Worm (Caenorhabditis elegans): ENCODE data around the gene ptr-13.

Gene ptr-13

DNA sequence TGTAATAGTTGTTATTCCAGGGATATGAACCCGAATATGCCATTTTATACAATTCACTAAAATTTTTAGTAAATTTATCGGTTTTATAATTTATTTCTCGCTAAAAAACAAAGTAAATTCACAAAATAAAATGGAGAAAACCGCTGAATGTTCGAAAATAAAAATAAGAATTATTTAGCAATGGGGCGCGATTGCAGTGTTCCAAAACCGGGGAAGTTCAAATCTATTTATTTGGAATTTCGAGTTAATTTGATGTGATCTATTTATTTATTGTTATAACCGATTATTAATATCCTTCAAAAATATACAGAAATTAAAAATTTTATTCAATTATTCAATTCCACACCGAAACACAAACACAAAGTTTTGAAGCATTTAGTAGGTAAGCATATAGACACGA, 29.7 kb downstream of the ptr-13 start, which contains the start of gene F40F8.11 (continued):
- TF ChIP-seq ama-1 (optimal IDR thresholded peaks at IDR 0.05) (no peak), egl-13 (tag; optimal IDR thresholded peaks at IDR 0.05) (no peak), snu-23 (GFP tag; optimal IDR thresholded peaks at IDR 0.05) (peak; percentile 55), dpl-1 (GFP tag; optimal IDR thresholded peaks at IDR 0.05) (peak; percentile 80 to 91 (median 88)), hpl-2 (GFP tag; optimal IDR thresholded peaks at IDR 0.05) (no peak), pax-3 (tag; optimal IDR thresholded peaks at IDR 0.05) (no peak), tbx-2 (tag; optimal IDR thresholded peaks at IDR 0.05) (peak; percentile 26), swsn-7 (tag; optimal IDR thresholded peaks at IDR 0.05) (peak; percentile 20), ceh-8 (GFP tag; optimal IDR thresholded peaks at IDR 0.05) (no peak), grh-1 (GFP tag; IDR thresholded peaks at IDR 0.05) (no peak), ets-5 (GFP tag; IDR thresholded peaks at IDR 0.05) (no peak), nhr-237 (tag; optimal IDR thresholded peaks at IDR 0.05) (no peak), fos-1 (tag; optimal IDR thresholded peaks at IDR 0.05) (no peak), sptf-1 (tag; optimal IDR thresholded peaks at IDR 0.05) (no peak), ztf-4 (tag; optimal IDR thresholded peaks at IDR 0.05) (no peak), F16B12.6 (tag; optimal IDR thresholded peaks at IDR 0.05) (no peak), nhr-11 (tag; optimal IDR thresholded peaks at IDR 0.05) (no peak), hlh-17 (GFP tag; optimal IDR thresholded peaks at IDR 0.05; ENCODE audit: borderline replicate concordance) (no peak), nhr-19 (GFP tag; conservative IDR thresholded peaks at IDR 0.05) (peak; percentile 28; the same call in 1 of the 2 replicates), unc-62 (GFP tag; optimal IDR thresholded peaks at IDR 0.05) (no peak), fkh-10 (GFP tag; optimal IDR thresholded peaks at IDR 0.05) (no peak), nhr-77 (tag; optimal IDR thresholded peaks at IDR 0.05) (no peak), lin-35 (GFP tag; optimal IDR thresholded peaks at IDR 0.05) (peak; percentile 89 to 95), fkh-8 (tag; optimal IDR thresholded peaks at IDR 0.05) (no peak), ceh-88 (GFP tag; IDR thresholded peaks at IDR 0.05) (no peak), lin-39 (tag; optimal IDR thresholded peaks at IDR 0.05) (peak; percentile 8), pqm-1 (tag; optimal IDR thresholded peaks at IDR 0.05) (no peak), jun-1 (tag; optimal IDR thresholded peaks at IDR 0.05) (no peak), dsc-1 (tag; optimal IDR thresholded peaks at IDR 0.05) (peak; percentile 30), xbp-1 (tag; optimal IDR thresholded peaks at IDR 0.05) (peak; percentile 21), egl-27 (tag; optimal IDR thresholded peaks at IDR 0.05) (no peak), Y116A8C.19 (tag; optimal IDR thresholded peaks at IDR 0.05; ENCODE audit: borderline replicate concordance) (no peak), isw-1 (GFP tag; IDR thresholded peaks at IDR 0.05) (0 out of 2 replicates have a peak, but pooled peaks have one; percentile 1), vab-15 (tag; optimal IDR thresholded peaks at IDR 0.05) (no peak), C34B4.2 (tag; optimal IDR thresholded peaks at IDR 0.05) (no peak), C04F5.9 (tag; optimal IDR thresholded peaks at IDR 0.05) (no peak), aha-1 (tag; optimal IDR thresholded peaks at IDR 0.05) (no peak), nhr-20 (tag; optimal IDR thresholded peaks at IDR 0.05) (peak; percentile 39), nhr-84 (tag; optimal IDR thresholded peaks at IDR 0.05) (no peak), lsy-2 (tag; optimal IDR thresholded peaks at IDR 0.05) (peak; percentile 66 to 78), lin-14 (GFP tag; optimal IDR thresholded peaks at IDR 0.05) (peak; percentile 43), nhr-28 (tag; optimal IDR thresholded peaks at IDR 0.05) (no peak), mdl-1 (tag; optimal IDR thresholded peaks at IDR 0.05) (no peak), alr-1 (tag; optimal IDR thresholded peaks at IDR 0.05; ENCODE audit: borderline replicate concordance) (no peak), sup-37 (GFP tag; optimal IDR thresholded peaks at IDR 0.05) (no peak), blmp-1 (tag; optimal IDR thresholded peaks at IDR 0.05) (peak; percentile 35), efl-1 (optimal IDR thresholded peaks at IDR 0.05) (peak; percentile 49 to 88), efl-1 (GFP tag; optimal IDR thresholded peaks at IDR 0.05 in 1 of 2) (peak; percentile 90 to 99), ceh-82 (tag; optimal IDR thresholded peaks at IDR 0.05) (peak in 1 of 3 experiments; percentile 11), nhr-85 (tag) (peak; percentile 76), elt-2 (tag; optimal IDR thresholded peaks at IDR 0.05) (peak; percentile 22), unc-130 (tag; optimal IDR thresholded peaks at IDR 0.05) (no peak), hlh-4 (tag; optimal IDR thresholded peaks at IDR 0.05) (no peak), snpc-4 (tag; optimal IDR thresholded peaks at IDR 0.05) (no peak)
